Worm (Caenorhabditis elegans) whole organism, midembryonic: ENCODE results near the gene igdb-2.

Experiments
- T22C8.4 ChIP-seq: fragments of 200-800 bp; sonication (Bioruptor generic); IDR thresholded peaks from 2 replicates; pipeline ENCODE4 v1.3.6; 2022; ENCODE audit warnings: missing genetic modification characterization, missing compliant biosample characterization
- cog-1 ChIP-seq: sonication (generic microtip); optimal IDR thresholded peaks from 2 replicates; lab custom pipeline; 2016; ENCODE audit warnings: missing genetic modification characterization, missing compliant biosample characterization
- flt-1 ChIP-seq: fragments of 200-800 bp; sonication (Bioruptor generic); IDR thresholded peaks from 2 replicates; pipeline ENCODE4 v1.3.6; 2022; ENCODE audit warnings: missing genetic modification characterization, missing compliant biosample characterization
- klf-2 ChIP-seq: fragments of 200-800 bp; sonication (Bioruptor generic); conservative IDR thresholded peaks from 2 replicates; pipeline ENCODE4 v1.3.6; 2022; ENCODE audit warnings: missing genetic modification reagents, missing genetic modification characterization, missing compliant biosample characterization
- med-1 ChIP-seq: sonication (generic microtip); optimal IDR thresholded peaks from 2 replicates; lab custom pipeline; 2017; ENCODE audit warnings: missing genetic modification characterization, mild to moderate bottlenecking, missing compliant biosample characterization, antibody characterized with exemption, missing genetic modification reagents; ENCODE audit not compliant: insufficient read depth
- ref-1 ChIP-seq: fragments of 200-800 bp; sonication (Bioruptor generic); conservative IDR thresholded peaks from 2 replicates; pipeline ENCODE4 v1.3.6; 2022; ENCODE audit warnings: missing genetic modification reagents, missing genetic modification characterization, missing compliant biosample characterization
- tab-1 ChIP-seq: fragments of 200-800 bp; sonication (Bioruptor generic); IDR thresholded peaks from 2 replicates; pipeline ENCODE4 v1.3.6; 2022; ENCODE audit warnings: missing genetic modification characterization, missing compliant biosample characterization
- ztf-23 ChIP-seq: fragments of 200-800 bp; sonication (Bioruptor generic); IDR thresholded peaks from 2 replicates; pipeline ENCODE4 v1.3.6; 2022; ENCODE audit warnings: missing genetic modification reagents, missing genetic modification characterization, missing compliant biosample characterization
- ztf-29 ChIP-seq: fragments of 200-800 bp; sonication (Bioruptor generic); IDR thresholded peaks from 2 replicates; pipeline ENCODE4 v1.3.6; 2022; ENCODE audit warnings: missing genetic modification reagents, missing genetic modification characterization, missing compliant biosample characterization

igdb-2 gene

DNA sequence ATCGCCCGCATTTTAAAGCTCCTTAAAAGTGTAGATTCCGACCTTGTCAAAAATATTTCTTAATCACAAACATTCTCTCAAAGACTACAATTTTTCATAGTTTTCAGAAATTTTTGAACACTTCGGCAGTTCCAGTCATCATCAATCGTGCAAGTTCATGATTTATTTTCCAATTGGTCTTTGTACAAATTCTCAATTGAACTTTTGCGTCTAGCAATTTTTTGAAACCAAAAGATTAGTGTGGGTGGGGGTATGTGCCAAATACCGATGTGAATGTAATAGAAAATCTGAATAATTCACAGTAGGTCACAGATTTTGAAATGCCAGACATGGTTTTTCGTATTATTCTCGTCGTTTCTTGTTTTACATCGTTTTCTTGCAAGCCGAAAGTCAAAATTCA lies 30.1 kb upstream of the igdb-2 start, which contains the start of gene clec-185:
TSS of gene clec-185 (plus strand) at position 301 of the 400 bp plus-strand sequence.
- no peak for TF ChIP-seq med-1
- no peak for TF ChIP-seq ztf-29 (GFP tag; lab: Robert Waterston, UW)
- no peak for TF ChIP-seq tab-1 (GFP tag; lab: Robert Waterston, UW)
- no peak for TF ChIP-seq flt-1
- no peak for TF ChIP-seq ref-1

ce11 chrIV:12441715-12442114 lies 26.7 kb upstream of the igdb-2 start, which contains the start of gene C25G4.17:
Gene C25G4.17, plus strand, starts transcription at chrIV:12442015.
- TF ChIP-seq med-1, result no peak
- no peak for TF ChIP-seq T22C8.4
- TF ChIP-seq ref-1, result no peak
- no peak for TF ChIP-seq klf-2 (GFP tag; lab: Robert Waterston, UW)
- no peak for TF ChIP-seq flt-1
- TF ChIP-seq cog-1 (tag; lab: Kevin White, UChicago), result no peak
- no peak for TF ChIP-seq ztf-23 (GFP tag; lab: Robert Waterston, UW)
- TF ChIP-seq tab-1 (GFP tag; lab: Robert Waterston, UW), result no peak

DNA sequence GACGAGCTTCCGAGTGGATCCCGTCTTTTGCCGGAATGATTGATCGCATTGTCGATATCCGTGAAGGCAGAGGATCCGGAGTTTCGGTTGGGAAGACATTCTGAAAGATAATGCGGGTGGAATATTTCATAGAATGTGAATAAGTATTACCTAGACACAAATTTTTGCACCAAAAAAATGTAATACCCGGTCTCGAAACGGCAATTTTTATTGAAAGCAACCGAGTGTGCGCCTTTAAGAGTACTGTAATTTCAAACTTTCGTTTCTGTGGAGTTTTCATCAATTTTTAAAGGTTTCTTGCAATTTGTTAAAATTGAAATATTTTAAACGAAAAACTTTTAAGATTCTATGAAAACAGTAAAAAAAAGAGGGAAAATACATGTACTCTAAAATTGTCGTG lies 24.5 kb upstream of the igdb-2 start, which contains the start of gene C25G4.2:
TSS of gene C25G4.2 (minus strand) at position 100 of the 400 bp plus-strand sequence.
- no peak for TF ChIP-seq flt-1
- TF ChIP-seq ztf-23 (GFP tag; lab: Robert Waterston, UW), result no peak
- TF ChIP-seq med-1, result no peak
- TF ChIP-seq T22C8.4, result no peak
- TF ChIP-seq tab-1 (GFP tag; lab: Robert Waterston, UW), result no peak
- no peak for TF ChIP-seq cog-1 (tag; lab: Kevin White, UChicago)
- no peak for TF ChIP-seq ztf-29 (GFP tag; lab: Robert Waterston, UW)
- TF ChIP-seq klf-2 (GFP tag; lab: Robert Waterston, UW), result no peak
- no peak for TF ChIP-seq ref-1

- TF ChIP-seq T22C8.4 (no peak), ztf-23 (GFP tag; lab: Robert Waterston, UW) (no peak), ztf-29 (GFP tag; lab: Robert Waterston, UW) (no peak), ref-1 (no peak), tab-1 (GFP tag; lab: Robert Waterston, UW) (no peak), flt-1 (no peak), med-1 (no peak), cog-1 (tag; lab: Kevin White, UChicago) (no peak), klf-2 (GFP tag; lab: Robert Waterston, UW) (no peak)
These were observed 23.0 kb upstream of the igdb-2 start, which contains the start of gene C25G4.3 for ce11 chrIV:12445463-12445934. Gene C25G4.3, minus strand, starts transcription at chrIV:12445884.

DNA sequence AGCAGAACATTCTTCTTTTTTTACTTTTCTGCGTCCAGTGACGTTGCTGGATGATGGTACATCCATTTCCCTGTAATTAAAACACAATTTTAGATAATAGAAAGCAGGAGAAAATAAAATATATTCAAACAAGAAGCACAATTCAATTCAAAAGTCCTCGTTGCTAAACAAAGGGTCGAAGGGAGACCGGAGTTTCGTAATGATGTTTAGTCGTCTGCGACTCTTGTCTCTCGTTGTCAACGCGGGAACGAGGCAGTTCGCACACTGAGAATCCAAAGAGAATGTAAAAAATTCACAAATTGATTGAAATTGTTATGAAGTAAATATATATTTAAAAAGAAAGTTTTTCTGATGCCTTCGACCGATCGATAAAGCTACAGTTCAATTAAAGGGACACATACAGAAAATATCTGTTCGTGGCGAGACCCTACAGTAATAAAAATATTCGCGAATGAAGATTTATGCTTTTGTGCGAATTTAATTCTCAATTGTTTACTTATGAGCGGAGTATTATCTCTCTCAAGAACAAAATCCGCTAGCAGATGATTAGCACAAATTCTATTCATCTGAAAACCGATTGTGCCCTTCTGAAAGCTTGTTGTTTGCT lies 17.1 kb upstream of the igdb-2 start, which contains the start of gene dpy-26:
TSS of gene dpy-26 (minus strand) at position 111 of the 607 bp plus-strand sequence.
- TF ChIP-seq med-1 (no peak), ref-1 (no peak), flt-1 (no peak), ztf-23 (GFP tag; lab: Robert Waterston, UW) (no peak), klf-2 (GFP tag; lab: Robert Waterston, UW) (no peak), cog-1 (tag; lab: Kevin White, UChicago) (no peak), ztf-29 (GFP tag; lab: Robert Waterston, UW) (no peak), T22C8.4 (no peak), tab-1 (GFP tag; lab: Robert Waterston, UW) (no peak)

- no peak for TF ChIP-seq flt-1
- no peak for TF ChIP-seq klf-2 (GFP tag; lab: Robert Waterston, UW)
- TF ChIP-seq ref-1, result no peak
- TF ChIP-seq tab-1 (GFP tag; lab: Robert Waterston, UW), result no peak
- TF ChIP-seq ztf-29 (GFP tag; lab: Robert Waterston, UW), result no peak
- no peak for TF ChIP-seq med-1
- TF ChIP-seq ztf-23 (GFP tag; lab: Robert Waterston, UW), result no peak
- no peak for TF ChIP-seq cog-1 (tag; lab: Kevin White, UChicago)
- TF ChIP-seq T22C8.4, result no peak
These were observed 14.3 kb upstream of the igdb-2 start, which contains the start of gene spe-44 for ce11 chrIV:12454115-12454514. Gene spe-44, minus strand, starts transcription at chrIV:12454215.

DNA sequence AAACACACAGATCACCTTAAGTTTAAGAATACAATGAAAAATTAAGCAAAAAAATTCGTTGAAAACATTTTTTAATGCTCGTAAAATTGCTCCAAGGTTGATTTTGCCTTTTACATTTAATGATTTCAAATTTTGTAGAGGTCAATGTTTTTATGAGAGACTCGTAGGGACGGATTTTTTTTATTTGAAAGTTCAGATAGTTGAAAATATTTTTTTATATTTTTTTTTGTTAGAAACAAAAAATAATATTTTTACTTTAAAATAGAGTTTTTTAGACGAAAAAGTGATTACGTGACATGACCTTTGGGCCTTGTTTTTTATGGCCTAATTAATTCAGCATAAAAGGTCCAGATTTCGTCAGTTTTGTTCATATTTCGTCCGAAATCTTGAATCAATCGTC lies 13.7 kb upstream of the igdb-2 start, which contains the start of gene smz-1:
TSS of gene smz-1 (plus strand) at position 301 of the 400 bp plus-strand sequence.
- TF ChIP-seq cog-1 (tag; lab: Kevin White, UChicago), result no peak
- TF ChIP-seq med-1, result no peak

ce11 chrIV:12456613-12457012 lies 11.8 kb upstream of the igdb-2 start, which contains the start of gene C25G4.7:
Gene C25G4.7, plus strand, starts transcription at chrIV:12456913.
- TF ChIP-seq cog-1 (tag; lab: Kevin White, UChicago), result no peak
- TF ChIP-seq flt-1, result no peak
- no peak for TF ChIP-seq ref-1
- no peak for TF ChIP-seq klf-2 (GFP tag; lab: Robert Waterston, UW)
- no peak for TF ChIP-seq ztf-29 (GFP tag; lab: Robert Waterston, UW)
- TF ChIP-seq tab-1 (GFP tag; lab: Robert Waterston, UW), result no peak
- TF ChIP-seq ztf-23 (GFP tag; lab: Robert Waterston, UW), result no peak

DNA sequence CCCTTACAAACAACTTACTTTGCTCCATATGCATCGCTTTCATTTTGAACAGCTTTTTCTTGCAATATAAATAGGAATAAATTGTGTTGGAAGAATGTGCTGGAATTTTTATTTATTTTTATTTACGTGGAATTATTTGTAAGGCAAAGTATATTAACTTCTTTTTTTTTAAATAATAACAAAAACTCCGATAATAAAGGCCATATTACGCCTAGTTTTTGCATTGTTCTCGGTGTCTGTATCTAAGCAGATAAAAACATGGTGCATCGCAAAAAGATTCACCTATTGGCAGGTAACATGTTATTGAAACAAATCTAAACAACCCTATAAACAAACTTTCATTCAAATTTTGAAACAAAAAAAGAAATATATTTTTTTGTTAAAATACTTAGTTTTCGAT lies 5.1 kb upstream of the igdb-2 start, which contains the start of gene C25G4.8:
TSS of gene C25G4.8 (minus strand) at position 101 of the 400 bp plus-strand sequence.
- TF ChIP-seq T22C8.4, result no peak
- no peak for TF ChIP-seq flt-1
- TF ChIP-seq ztf-29 (GFP tag; lab: Robert Waterston, UW), result no peak
- no peak for TF ChIP-seq ref-1
- TF ChIP-seq cog-1 (tag; lab: Kevin White, UChicago), result no peak
- TF ChIP-seq ztf-23 (GFP tag; lab: Robert Waterston, UW), result no peak
- no peak for TF ChIP-seq med-1
- TF ChIP-seq klf-2 (GFP tag; lab: Robert Waterston, UW), result no peak
- no peak for TF ChIP-seq tab-1 (GFP tag; lab: Robert Waterston, UW)

DNA sequence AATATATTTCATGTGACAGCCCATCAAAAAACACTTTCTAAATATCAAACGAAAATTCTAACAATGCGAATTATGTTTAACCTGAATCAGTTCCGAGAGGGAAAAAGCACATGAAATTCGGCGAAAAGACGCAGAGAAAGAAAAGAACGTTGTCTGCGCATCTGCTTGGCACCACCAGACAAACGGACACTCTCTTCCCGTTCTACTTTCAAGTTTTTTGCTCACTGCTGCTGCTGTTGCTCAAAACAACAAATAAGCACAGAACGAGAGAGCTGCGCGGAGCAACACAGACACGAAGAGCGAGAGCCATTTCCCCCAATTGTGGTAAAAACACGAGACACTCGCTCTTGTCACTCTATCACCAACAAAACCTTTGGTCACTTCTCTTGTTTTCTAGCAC lies 3.6 kb upstream of the igdb-2 start:
- no peak for TF ChIP-seq ztf-29 (GFP tag; lab: Robert Waterston, UW)
- TF ChIP-seq cog-1 (tag; lab: Kevin White, UChicago), result no peak
- TF ChIP-seq T22C8.4, result no peak
- TF ChIP-seq ztf-23 (GFP tag; lab: Robert Waterston, UW), result no peak
- TF ChIP-seq klf-2 (GFP tag; lab: Robert Waterston, UW), result no peak
- TF ChIP-seq tab-1 (GFP tag; lab: Robert Waterston, UW), result no peak
- TF ChIP-seq flt-1, result no peak
- no peak for TF ChIP-seq ref-1
